Fruit fly (Drosophila melanogaster) whole organism, embryonic: ENCODE data around the gene CG12290.

ENCODE experiments used
- Atf-2 ChIP-seq: fragments of 200-800 bp; sonication (Bioruptor generic); optimal IDR thresholded peaks from 2 replicates; lab custom pipeline; 2016; ENCODE audit warnings: missing biosample characterization, missing genetic modification characterization
- Atf6 ChIP-seq: fragments of 200-800 bp; sonication (Bioruptor generic); IDR thresholded peaks from 2 replicates; pipeline ENCODE4 v1.3.6; 2022; ENCODE audit warnings: missing biosample characterization, missing genetic modification characterization
- Bdp1 ChIP-seq: fragments of 200-800 bp; sonication (Bioruptor generic); optimal IDR thresholded peaks from 3 replicates; lab custom pipeline; 2016; ENCODE audit warnings: missing biosample characterization, missing genetic modification characterization
- CG10543 ChIP-seq: fragments of 200-800 bp; sonication (Bioruptor generic); optimal IDR thresholded peaks from 3 replicates; lab custom pipeline; 2017; ENCODE audit warnings: missing biosample characterization, mild to moderate bottlenecking, missing genetic modification characterization, moderate library complexity
- CG13123 ChIP-seq: fragments of 200-800 bp; sonication (Bioruptor generic); optimal IDR thresholded peaks from 2 replicates; lab custom pipeline; 2016; ENCODE audit warnings: missing biosample characterization, missing genetic modification characterization
- CG13424 ChIP-seq: fragments of 200-800 bp; sonication (Bioruptor generic); optimal IDR thresholded peaks from 2 replicates; lab custom pipeline; 2019; ENCODE audit warnings: missing biosample characterization, mild to moderate bottlenecking, missing genetic modification characterization, moderate library complexity
- CG15073 ChIP-seq: fragments of 200-800 bp; sonication (Bioruptor generic); optimal IDR thresholded peaks from 2 replicates; lab custom pipeline; 2016; ENCODE audit warnings: missing biosample characterization, missing genetic modification characterization
- CG15601 ChIP-seq: fragments of 200-800 bp; sonication (Bioruptor generic); optimal IDR thresholded peaks from 3 replicates; lab custom pipeline; 2019; ENCODE audit warnings: missing biosample characterization, mild to moderate bottlenecking, missing genetic modification characterization, moderate library complexity
- CG18764 ChIP-seq: fragments of 200-800 bp; sonication (Bioruptor generic); optimal IDR thresholded peaks from 3 replicates; lab custom pipeline; 2016; ENCODE audit warnings: missing biosample characterization, missing genetic modification characterization
- CG2129 ChIP-seq: fragments of 200-800 bp; sonication (Bioruptor generic); IDR thresholded peaks from 2 replicates; pipeline ENCODE4 v1.3.6; 2022; ENCODE audit warnings: missing biosample characterization, missing genetic modification characterization; ENCODE audit not compliant: partially characterized antibody
- CG31224 ChIP-seq: fragments of 200-800 bp; sonication (Bioruptor generic); IDR thresholded peaks from 2 replicates; pipeline ENCODE4 v1.3.6; 2022; ENCODE audit warnings: missing biosample characterization, missing genetic modification characterization
- CG34224 ChIP-seq: fragments of 200-800 bp; sonication (Bioruptor generic); IDR thresholded peaks from 3 replicates; pipeline ENCODE4 v1.3.6; 2022; ENCODE audit warnings: missing biosample characterization, missing genetic modification characterization; ENCODE audit not compliant: partially characterized antibody
- CG4707 ChIP-seq: fragments of 200-800 bp; sonication (Bioruptor generic); optimal IDR thresholded peaks from 2 replicates; lab custom pipeline; 2018; ENCODE audit warnings: missing biosample characterization, mild to moderate bottlenecking, missing genetic modification characterization, moderate library complexity
- CG4820 ChIP-seq: fragments of 200-800 bp; sonication (Bioruptor generic); optimal IDR thresholded peaks from 3 replicates; lab custom pipeline; 2016; ENCODE audit warnings: missing biosample characterization, missing genetic modification characterization
- CG5953 ChIP-seq: fragments of 200-800 bp; sonication (Bioruptor generic); IDR thresholded peaks from 2 replicates; pipeline ENCODE4 v1.3.6; 2022; ENCODE audit warnings: missing biosample characterization, missing genetic modification characterization
- CG6175 ChIP-seq: fragments of 200-800 bp; sonication (Bioruptor generic); IDR thresholded peaks from 3 replicates; pipeline ENCODE4 v1.3.6; 2022; ENCODE audit warnings: missing biosample characterization, missing genetic modification characterization
- CG6254 ChIP-seq: fragments of 200-800 bp; sonication (Bioruptor generic); optimal IDR thresholded peaks from 3 replicates; lab custom pipeline; 2017; ENCODE audit warnings: mild to moderate bottlenecking, missing biosample characterization, missing genetic modification reagents, missing genetic modification characterization
- CG7271 ChIP-seq: fragments of 200-800 bp; sonication (Bioruptor generic); optimal IDR thresholded peaks from 2 replicates; lab custom pipeline; 2018; ENCODE audit warnings: missing biosample characterization, mild to moderate bottlenecking, missing genetic modification characterization, moderate library complexity
- CG9215 ChIP-seq: fragments of 200-800 bp; sonication (Bioruptor generic); IDR thresholded peaks from 2 replicates; pipeline ENCODE4 v1.3.6; 2022; ENCODE audit warnings: missing biosample characterization, missing genetic modification characterization
- D19A ChIP-seq: fragments of 200-800 bp; optimal IDR thresholded peaks from 3 replicates; lab custom pipeline; 2019; ENCODE audit warnings: missing biosample characterization, mild to moderate bottlenecking, missing genetic modification characterization, moderate library complexity
- Dref ChIP-seq: fragments of 200-800 bp; sonication (Bioruptor generic); IDR thresholded peaks from 2 replicates; pipeline ENCODE4 v1.3.6; 2022; ENCODE audit warnings: missing biosample characterization, missing genetic modification characterization
- Eip74EF ChIP-seq, 2 experiments: fragments of 200-800 bp in 1 of 2; fragments of >200 bp in 1 of 2; sonication (Bioruptor generic) in 1 of 2; optimal IDR thresholded peaks; 2 replicates each; lab custom pipeline; 2017 to 2019; ENCODE audit warnings: missing biosample characterization in 2 of 2, missing genetic modification characterization in 2 of 2, mild to moderate bottlenecking in 1 of 2, moderate library complexity in 1 of 2
- Elba2 ChIP-seq: fragments of 200-800 bp; sonication (Bioruptor generic); optimal IDR thresholded peaks from 3 replicates; lab custom pipeline; 2016; ENCODE audit warnings: missing biosample characterization, missing genetic modification characterization
- Jarid2 ChIP-seq: fragments of 200-800 bp; sonication (Bioruptor generic); optimal IDR thresholded peaks from 3 replicates; lab custom pipeline; 2017; ENCODE audit warnings: mild to moderate bottlenecking, missing biosample characterization, missing genetic modification reagents, missing genetic modification characterization
- Med ChIP-seq: fragments of 200-800 bp; sonication (Bioruptor generic); peaks from one replicate; lab custom pipeline; 2016; ENCODE audit warnings: missing biosample characterization, missing genetic modification characterization, mild to moderate bottlenecking, inconsistent platforms, moderate library complexity
- Mrtf ChIP-seq: fragments of 200-800 bp; sonication (Bioruptor generic); IDR thresholded peaks from 3 replicates; pipeline ENCODE4 v1.3.6; 2022; ENCODE audit warnings: missing biosample characterization, missing genetic modification characterization
- NK7.1 ChIP-seq: fragments of 200-800 bp; sonication (Bioruptor generic); optimal IDR thresholded peaks from 3 replicates; lab custom pipeline; 2016; ENCODE audit warnings: missing biosample characterization, missing genetic modification characterization
- Side ChIP-seq: fragments of 200-800 bp; sonication (Bioruptor generic); optimal IDR thresholded peaks from 2 replicates; lab custom pipeline; 2016; ENCODE audit warnings: missing biosample characterization, missing genetic modification characterization
- abd-A ChIP-seq: fragments of 200-800 bp; sonication (Bioruptor generic); optimal IDR thresholded peaks from 3 replicates; lab custom pipeline; 2019; ENCODE audit warnings: missing biosample characterization, mild to moderate bottlenecking, missing genetic modification characterization, moderate library complexity
- az2 ChIP-seq: fragments of 200-800 bp; sonication (Bioruptor generic); optimal IDR thresholded peaks from 3 replicates; lab custom pipeline; 2016; ENCODE audit warnings: missing biosample characterization, missing genetic modification characterization
- btn ChIP-seq: fragments of 200-800 bp; sonication (Bioruptor generic); optimal IDR thresholded peaks from 2 replicates; lab custom pipeline; 2016; ENCODE audit warnings: missing biosample characterization, missing genetic modification characterization
- chm ChIP-seq: fragments of 200-800 bp; sonication (Bioruptor generic); IDR thresholded peaks from 2 replicates; pipeline ENCODE4 v1.3.6; 2022; ENCODE audit warnings: missing biosample characterization, missing genetic modification characterization
- dati ChIP-seq: fragments of 200-800 bp; sonication (Bioruptor generic); IDR thresholded peaks from 2 replicates; pipeline ENCODE4 v1.3.6; 2022; ENCODE audit warnings: missing biosample characterization, missing genetic modification characterization
- fd96Cb ChIP-seq: fragments of 200-800 bp; sonication (Bioruptor generic); optimal IDR thresholded peaks from 2 replicates; lab custom pipeline; 2018; ENCODE audit warnings: missing biosample characterization, mild to moderate bottlenecking, missing genetic modification characterization, moderate library complexity
- gce ChIP-seq: fragments of 200-800 bp; sonication (Bioruptor generic); IDR thresholded peaks from 3 replicates; pipeline ENCODE4 v1.3.6; 2022; ENCODE audit warnings: missing biosample characterization, missing genetic modification characterization
- kah ChIP-seq: fragments of 200-800 bp; sonication (Bioruptor generic); optimal IDR thresholded peaks from 2 replicates; lab custom pipeline; 2018; ENCODE audit warnings: missing biosample characterization, mild to moderate bottlenecking, missing genetic modification characterization
- kni ChIP-seq: fragments of 200-800 bp; sonication (Bioruptor generic); optimal IDR thresholded peaks from 3 replicates; lab custom pipeline; 2017; ENCODE audit warnings: mild to moderate bottlenecking, missing biosample characterization, missing genetic modification reagents, missing genetic modification characterization
- lab ChIP-seq: fragments of 200-800 bp; sonication (Bioruptor generic); optimal IDR thresholded peaks from 3 replicates; lab custom pipeline; 2017; ENCODE audit warnings: missing biosample characterization, missing genetic modification characterization, mild to moderate bottlenecking, moderate library complexity, missing genetic modification reagents
- lmd ChIP-seq: fragments of 200-800 bp; sonication (Bioruptor generic); IDR thresholded peaks from 2 replicates; pipeline ENCODE4 v1.3.6; 2022; ENCODE audit warnings: missing biosample characterization, missing genetic modification characterization
- lola ChIP-seq, 3 experiments: fragments of >200 bp in 2 of 3; fragments of 200-800 bp in 1 of 3; sonication (Bioruptor generic) in 1 of 3; optimal IDR thresholded peaks; 2 replicates each; lab custom pipeline; 2017 to 2019; ENCODE audit warnings: missing biosample characterization in 3 of 3, missing genetic modification characterization in 3 of 3, mild to moderate bottlenecking in 1 of 3, moderate library complexity in 1 of 3
- maf-S ChIP-seq: fragments of 200-800 bp; sonication (Bioruptor generic); optimal IDR thresholded peaks from 2 replicates; lab custom pipeline; 2016; ENCODE audit warnings: missing biosample characterization, missing genetic modification characterization
- nau ChIP-seq: fragments of 200-800 bp; sonication (Bioruptor generic); optimal IDR thresholded peaks from 3 replicates; lab custom pipeline; 2017; ENCODE audit warnings: missing biosample characterization, mild to moderate bottlenecking, missing genetic modification characterization, missing genetic modification reagents
- prd ChIP-seq, 3 experiments: fragments of >200 bp in 2 of 3; fragments of 200-800 bp in 1 of 3; sonication (Bioruptor generic) in 1 of 3; optimal IDR thresholded peaks in 2 of 3; IDR thresholded peaks in 1 of 3; 2 replicates in 2 of 3; 3 replicates in 1 of 3; pipeline versions ENCODE4 v1.3.6 to Lab custom; 2017 to 2022; ENCODE audit warnings: missing biosample characterization in 1 of 3, missing genetic modification characterization in 1 of 3
- sc ChIP-seq, 3 experiments: fragments of >200 bp in 2 of 3; fragments of 200-800 bp in 1 of 3; sonication (Bioruptor generic) in 1 of 3; optimal IDR thresholded peaks; 2 replicates in 2 of 3; 3 replicates in 1 of 3; lab custom pipeline; 2017; ENCODE audit warnings: mild to moderate bottlenecking in 1 of 3, missing biosample characterization in 1 of 3, missing genetic modification characterization in 1 of 3, missing genetic modification reagents in 1 of 3
- sisA ChIP-seq: fragments of 200-800 bp; sonication (Bioruptor generic); IDR thresholded peaks from 2 replicates; pipeline ENCODE4 v1.3.6; 2022; ENCODE audit warnings: missing biosample characterization, missing genetic modification characterization
- so ChIP-seq: fragments of 200-800 bp; sonication (Bioruptor generic); IDR thresholded peaks from 3 replicates; pipeline ENCODE4 v1.3.6; 2022; ENCODE audit warnings: missing biosample characterization, missing genetic modification characterization
- unpg ChIP-seq: fragments of 200-800 bp; sonication (Bioruptor generic); optimal IDR thresholded peaks from 3 replicates; lab custom pipeline; 2018; ENCODE audit warnings: missing biosample characterization, mild to moderate bottlenecking, missing genetic modification characterization, moderate library complexity
- wdn ChIP-seq: fragments of 200-800 bp; sonication (Bioruptor generic); IDR thresholded peaks from 2 replicates; pipeline ENCODE4 v1.3.6; 2022; ENCODE audit warnings: missing biosample characterization, missing genetic modification characterization
- wor ChIP-seq: fragments of 200-800 bp; sonication (Bioruptor generic); IDR thresholded peaks from 2 replicates; pipeline ENCODE4 v1.3.6; 2022; ENCODE audit warnings: missing biosample characterization, missing genetic modification characterization
- yki ChIP-seq: fragments of >200 bp; optimal IDR thresholded peaks from 3 replicates; lab custom pipeline; 2018

CG12290 gene

dm6 chr3R:26280403-26280802, 50.4 kb downstream of the CG12290 start (continued):
- TF ChIP-seq Bdp1 (GFP tag; lab: Kevin White, UChicago) (no peak), Mrtf (0 out of 3 replicates have a peak, but pooled peaks have one; percentile 53), CG18764 (GFP tag; lab: Kevin White, UChicago) (no peak), CG31224 (0 out of 2 replicates have a peak, but pooled peaks have one; percentile 23), Jarid2 (GFP tag; lab: Kevin White, UChicago) (no peak), lmd (GFP tag; lab: Robert Waterston, UW) (peak; percentile 60; the same call in 1 of the 2 replicates), CG6175 (GFP tag; lab: Robert Waterston, UW) (no peak), sisA (GFP tag; lab: Robert Waterston, UW) (peak; percentile 43; the same call in 1 of the 2 replicates), wdn (GFP tag; lab: Robert Waterston, UW) (no peak), nau (GFP tag; lab: Kevin White, UChicago) (no peak), lola (GFP tag; optimal IDR thresholded peaks at IDR 0.05; lab: Kevin White, UChicago) (no peak), sc (optimal IDR thresholded peaks at IDR 0.05; lab: Kevin White, UChicago) (no peak), sc (GFP tag; optimal IDR thresholded peaks at IDR 0.05; lab: Kevin White, UChicago) (no peak), Eip74EF (GFP tag; optimal IDR thresholded peaks at IDR 0.05; lab: Kevin White, UChicago) (no peak), prd (optimal IDR thresholded peaks at IDR 0.05; lab: Kevin White, UChicago) (no peak), prd (GFP tag; IDR thresholded peaks at IDR 0.05; lab: Robert Waterston, UW) (peak; percentile 71), maf-S (GFP tag; lab: Kevin White, UChicago) (no peak), abd-A (tag; lab: Kevin White, UChicago) (peak; percentile 54), Dref (GFP tag; lab: Robert Waterston, UW) (no peak), Elba2 (GFP tag; lab: Kevin White, UChicago) (no peak), CG7271 (tag; lab: Kevin White, UChicago) (no peak), CG2129 (GFP tag; lab: Robert Waterston, UW) (no peak), CG9215 (0 out of 2 replicates have a peak, but pooled peaks have one; percentile 10), Atf-2 (GFP tag; lab: Kevin White, UChicago) (no peak), dati (GFP tag; lab: Robert Waterston, UW) (0 out of 2 replicates have a peak, but pooled peaks have one; percentile 38), CG4707 (GFP tag; lab: Kevin White, UChicago) (no peak), CG5953 (GFP tag; lab: Robert Waterston, UW) (no peak), unpg (GFP tag; lab: Kevin White, UChicago) (no peak), CG15601 (tag; lab: Kevin White, UChicago) (no peak), kah (GFP tag; lab: Kevin White, UChicago) (no peak), Atf6 (GFP tag; lab: Robert Waterston, UW) (peak; percentile 66; the same call in 1 of the 2 replicates), CG15073 (no peak), gce (GFP tag; lab: Robert Waterston, UW) (no peak), wor (0 out of 2 replicates have a peak, but pooled peaks have one; percentile 14), yki (lab: Kevin White, UChicago) (no peak), CG10543 (GFP tag; lab: Kevin White, UChicago) (no peak), fd96Cb (tag; lab: Kevin White, UChicago) (peak; percentile 17), Med (GFP tag; lab: Kevin White, UChicago) (peak; percentile 78), CG6254 (no peak), CG13424 (peak; percentile 51), chm (GFP tag; lab: Robert Waterston, UW) (no peak), btn (no peak), CG13123 (GFP tag; lab: Kevin White, UChicago) (no peak), az2 (peak; percentile 6), Side (GFP tag; lab: Kevin White, UChicago) (no peak), D19A (tag; lab: Kevin White, UChicago) (no peak), CG34224 (GFP tag; lab: Robert Waterston, UW) (no peak), NK7.1 (no peak), so (GFP tag; lab: Robert Waterston, UW) (0 out of 3 replicates have a peak, but pooled peaks have one; percentile 43), lab (GFP tag; lab: Kevin White, UChicago) (peak; percentile 89), kni (GFP tag; lab: Kevin White, UChicago) (no peak), CG4820 (GFP tag; lab: Kevin White, UChicago) (no peak)
